Fruit fly (Drosophila melanogaster) whole organism, embryonic: Measurements from ENCODE around the gene CG12516.
A peak's percentile ranks its signal among the peaks of the same experiment; 100 is the strongest.

Experiments used
- Abd-B ChIP-seq: fragments of 200-800 bp; sonication (Bioruptor generic); optimal IDR thresholded peaks from 2 replicates; lab custom pipeline; 2018; ENCODE audit warnings: missing biosample characterization, mild to moderate bottlenecking, missing genetic modification characterization, moderate library complexity
- BEAF-32 ChIP-seq: fragments of 200-800 bp; sonication (Bioruptor generic); optimal IDR thresholded peaks from 3 replicates; lab custom pipeline; 2017; ENCODE audit warnings: missing biosample characterization, missing genetic modification characterization, mild to moderate bottlenecking, moderate library complexity, missing genetic modification reagents
- Bteb2 ChIP-seq: fragments of 200-800 bp; sonication (Bioruptor generic); optimal IDR thresholded peaks from 2 replicates; lab custom pipeline; 2016; ENCODE audit warnings: missing biosample characterization, missing genetic modification characterization
- CG10267 ChIP-seq: fragments of 200-800 bp; sonication (Bioruptor generic); optimal IDR thresholded peaks from 2 replicates; lab custom pipeline; 2018; ENCODE audit warnings: missing biosample characterization, mild to moderate bottlenecking, missing genetic modification characterization, moderate library complexity
- CG10959 ChIP-seq: fragments of 200-800 bp; sonication (Bioruptor generic); IDR thresholded peaks from 2 replicates; pipeline ENCODE4 v1.3.6; 2022; ENCODE audit warnings: missing biosample characterization, missing genetic modification characterization
- CG11560 ChIP-seq: fragments of 200-800 bp; sonication (Bioruptor generic); IDR thresholded peaks from 3 replicates; pipeline ENCODE4 v1.3.6; 2022; ENCODE audit warnings: missing biosample characterization, missing genetic modification characterization
- CG11696 ChIP-seq: fragments of 200-800 bp; sonication (Bioruptor generic); IDR thresholded peaks from 2 replicates; pipeline ENCODE4 v1.3.6; 2022; ENCODE audit warnings: missing biosample characterization, missing genetic modification characterization
- CG13775 ChIP-seq: fragments of 200-800 bp; sonication (Bioruptor generic); optimal IDR thresholded peaks from 3 replicates; lab custom pipeline; 2017; ENCODE audit warnings: missing biosample characterization, mild to moderate bottlenecking, missing genetic modification characterization
- CG14441 ChIP-seq: fragments of 200-800 bp; sonication (Bioruptor generic); IDR thresholded peaks from 2 replicates; pipeline ENCODE4 v1.3.6; 2022; ENCODE audit warnings: missing biosample characterization, missing genetic modification characterization
- CG1647 ChIP-seq: fragments of 200-800 bp; sonication (Bioruptor generic); optimal IDR thresholded peaks from 3 replicates; lab custom pipeline; 2016; ENCODE audit warnings: missing biosample characterization, missing genetic modification characterization
- CG17186 ChIP-seq: fragments of 200-800 bp; sonication (Bioruptor generic); optimal IDR thresholded peaks from 3 replicates; lab custom pipeline; 2017; ENCODE audit warnings: missing biosample characterization, missing genetic modification reagents, missing genetic modification characterization
- CG17385 ChIP-seq: fragments of 200-800 bp; sonication (Bioruptor generic); optimal IDR thresholded peaks from 3 replicates; lab custom pipeline; 2018; ENCODE audit warnings: missing biosample characterization, mild to moderate bottlenecking, missing genetic modification characterization
- CG17612 ChIP-seq: fragments of 200-800 bp; sonication (Bioruptor generic); IDR thresholded peaks from 2 replicates; pipeline ENCODE4 v1.3.6; 2022; ENCODE audit warnings: missing biosample characterization, missing genetic modification characterization
- CG4282 ChIP-seq: fragments of 200-800 bp; sonication (Bioruptor generic); optimal IDR thresholded peaks from 2 replicates; lab custom pipeline; 2016; ENCODE audit warnings: missing biosample characterization, missing genetic modification characterization
- CG4360 ChIP-seq: fragments of 200-800 bp; sonication (Bioruptor generic); IDR thresholded peaks from 2 replicates; pipeline ENCODE4 v1.3.6; 2022; ENCODE audit warnings: missing biosample characterization, missing genetic modification characterization
- CG5245 ChIP-seq: fragments of 200-800 bp; sonication (Bioruptor generic); optimal IDR thresholded peaks from 3 replicates; lab custom pipeline; 2016; ENCODE audit warnings: missing biosample characterization, missing genetic modification characterization
- CG6683 ChIP-seq: fragments of 200-800 bp; sonication (Bioruptor generic); optimal IDR thresholded peaks from 2 replicates; lab custom pipeline; 2017; ENCODE audit warnings: missing biosample characterization, mild to moderate bottlenecking, missing genetic modification characterization, missing genetic modification reagents
- CG8290 ChIP-seq, 3 experiments: fragments of 200-800 bp; sonication (Bioruptor generic); optimal IDR thresholded peaks; 2 replicates each; lab custom pipeline; 2016 to 2019; ENCODE audit warnings: missing biosample characterization in 3 of 3, missing genetic modification characterization in 3 of 3, mild to moderate bottlenecking in 2 of 3, moderate library complexity in 1 of 3
- CoRest ChIP-seq: fragments of 200-800 bp; sonication (Bioruptor generic); optimal IDR thresholded peaks from 3 replicates; lab custom pipeline; 2018; ENCODE audit warnings: missing biosample characterization, mild to moderate bottlenecking, missing genetic modification characterization, moderate library complexity
- D19B ChIP-seq: fragments of 200-800 bp; sonication (Bioruptor generic); optimal IDR thresholded peaks from 2 replicates; lab custom pipeline; 2017; ENCODE audit warnings: missing biosample characterization, mild to moderate bottlenecking, missing genetic modification characterization
- Doc2 ChIP-seq: fragments of 200-800 bp; sonication (Bioruptor generic); IDR thresholded peaks from 2 replicates; pipeline ENCODE4 v1.3.6; 2022; ENCODE audit warnings: missing biosample characterization, missing genetic modification characterization
- HLH3B ChIP-seq: fragments of 200-800 bp; sonication (Bioruptor generic); IDR thresholded peaks from 2 replicates; pipeline ENCODE4 v1.3.6; 2022; ENCODE audit warnings: missing biosample characterization, missing genetic modification characterization
- Hey ChIP-seq: fragments of 200-800 bp; sonication (Bioruptor generic); optimal IDR thresholded peaks from 3 replicates; lab custom pipeline; 2018; ENCODE audit warnings: missing biosample characterization, mild to moderate bottlenecking, missing genetic modification characterization
- Hmr ChIP-seq: fragments of 200-800 bp; sonication (Bioruptor generic); optimal IDR thresholded peaks from 3 replicates; lab custom pipeline; 2017; ENCODE audit warnings: mild to moderate bottlenecking, missing biosample characterization, missing genetic modification reagents, missing genetic modification characterization
- Max ChIP-seq: fragments of 200-800 bp; sonication (Bioruptor generic); optimal IDR thresholded peaks from 2 replicates; lab custom pipeline; 2016; ENCODE audit warnings: missing biosample characterization, mild to moderate bottlenecking, missing genetic modification characterization
- Meics ChIP-seq: fragments of 200-800 bp; sonication (Bioruptor generic); optimal IDR thresholded peaks from 2 replicates; lab custom pipeline; 2017; ENCODE audit warnings: missing biosample characterization, mild to moderate bottlenecking, missing genetic modification characterization
- NK7.1 ChIP-seq: fragments of 200-800 bp; sonication (Bioruptor generic); optimal IDR thresholded peaks from 3 replicates; lab custom pipeline; 2016; ENCODE audit warnings: missing biosample characterization, missing genetic modification characterization
- Nf-YB ChIP-seq: fragments of 200-800 bp; sonication (Bioruptor generic); optimal IDR thresholded peaks from 3 replicates; lab custom pipeline; 2019; ENCODE audit warnings: missing biosample characterization, mild to moderate bottlenecking, missing genetic modification characterization, moderate library complexity
- PHDP ChIP-seq: fragments of 200-800 bp; sonication (Bioruptor generic); optimal IDR thresholded peaks from 3 replicates; lab custom pipeline; 2018; ENCODE audit warnings: missing biosample characterization, mild to moderate bottlenecking, missing genetic modification characterization, moderate library complexity
- Ptx1 ChIP-seq: fragments of 200-800 bp; sonication (Bioruptor generic); IDR thresholded peaks from 2 replicates; pipeline ENCODE4 v1.3.6; 2022; ENCODE audit warnings: missing biosample characterization, missing genetic modification characterization
- Rx ChIP-seq: fragments of 200-800 bp; sonication (Bioruptor generic); IDR thresholded peaks from 2 replicates; pipeline ENCODE4 v1.3.6; 2022; ENCODE audit warnings: missing biosample characterization, missing genetic modification characterization
- Six4 ChIP-seq: fragments of 200-800 bp; sonication (Bioruptor generic); optimal IDR thresholded peaks from 2 replicates; lab custom pipeline; 2016; ENCODE audit warnings: missing biosample characterization, missing genetic modification characterization
- ap ChIP-seq: fragments of 200-800 bp; sonication (Bioruptor generic); IDR thresholded peaks from 2 replicates; pipeline ENCODE4 v1.3.6; 2022; ENCODE audit warnings: missing biosample characterization, missing genetic modification characterization
- caup ChIP-seq: fragments of 200-800 bp; sonication (Bioruptor generic); optimal IDR thresholded peaks from 3 replicates; lab custom pipeline; 2017; ENCODE audit warnings: missing biosample characterization, mild to moderate bottlenecking, missing genetic modification characterization, moderate library complexity; ENCODE audit not compliant: severe bottlenecking
- crc ChIP-seq: fragments of 200-800 bp; sonication (Bioruptor generic); optimal IDR thresholded peaks from 2 replicates; lab custom pipeline; 2016; ENCODE audit warnings: missing biosample characterization, missing genetic modification characterization
- fd102C ChIP-seq: fragments of 200-800 bp; sonication (Bioruptor generic); optimal IDR thresholded peaks from 2 replicates; lab custom pipeline; 2018; ENCODE audit warnings: missing biosample characterization, mild to moderate bottlenecking, missing genetic modification characterization, moderate library complexity
- fru ChIP-seq: fragments of >200 bp; optimal IDR thresholded peaks from 2 replicates; lab custom pipeline; 2017
- gfzf ChIP-seq: fragments of 200-800 bp; sonication (Bioruptor generic); optimal IDR thresholded peaks from 2 replicates; lab custom pipeline; 2016; ENCODE audit warnings: missing biosample characterization, mild to moderate bottlenecking, missing genetic modification characterization, moderate library complexity
- insv ChIP-seq, 2 experiments: fragments of 200-800 bp; sonication (Bioruptor generic); optimal IDR thresholded peaks; 3 replicates each; lab custom pipeline; 2016 to 2018; ENCODE audit warnings: missing biosample characterization in 2 of 2, missing genetic modification characterization in 2 of 2
- nerfin-2 ChIP-seq: fragments of 200-800 bp; sonication (Bioruptor generic); IDR thresholded peaks from 2 replicates; pipeline ENCODE4 v1.3.6; 2022; ENCODE audit warnings: missing biosample characterization, missing genetic modification characterization; ENCODE audit not compliant: partially characterized antibody
- pan ChIP-seq, 4 experiments: fragments of >200 bp in 3 of 4; fragments of 200-800 bp in 1 of 4; sonication (Bioruptor generic) in 1 of 4; optimal IDR thresholded peaks in 3 of 4; IDR thresholded peaks in 1 of 4; 2 replicates each; pipeline versions ENCODE4 v1.3.6 to Lab custom; 2017 to 2022; ENCODE audit warnings: missing biosample characterization in 2 of 4, missing genetic modification characterization in 2 of 4, mixed read lengths in 1 of 4
- pzg ChIP-seq: fragments of 200-800 bp; sonication (Bioruptor generic); optimal IDR thresholded peaks from 3 replicates; lab custom pipeline; 2018; ENCODE audit warnings: missing biosample characterization, mild to moderate bottlenecking, missing genetic modification characterization, moderate library complexity
- sc ChIP-seq, 3 experiments: fragments of >200 bp in 2 of 3; fragments of 200-800 bp in 1 of 3; sonication (Bioruptor generic) in 1 of 3; optimal IDR thresholded peaks; 2 replicates in 2 of 3; 3 replicates in 1 of 3; lab custom pipeline; 2017; ENCODE audit warnings: mild to moderate bottlenecking in 1 of 3, missing biosample characterization in 1 of 3, missing genetic modification characterization in 1 of 3, missing genetic modification reagents in 1 of 3
- so ChIP-seq: fragments of 200-800 bp; sonication (Bioruptor generic); IDR thresholded peaks from 3 replicates; pipeline ENCODE4 v1.3.6; 2022; ENCODE audit warnings: missing biosample characterization, missing genetic modification characterization
- tin ChIP-seq: fragments of 200-800 bp; sonication (Bioruptor generic); optimal IDR thresholded peaks from 3 replicates; lab custom pipeline; 2016; ENCODE audit warnings: missing biosample characterization, missing genetic modification characterization
- trem ChIP-seq: fragments of 200-800 bp; optimal IDR thresholded peaks from 3 replicates; lab custom pipeline; 2019; ENCODE audit warnings: missing biosample characterization, mild to moderate bottlenecking, missing genetic modification characterization, moderate library complexity
- vvl ChIP-seq: fragments of 200-800 bp; sonication (Bioruptor generic); IDR thresholded peaks from 2 replicates; pipeline ENCODE4 v1.3.6; 2022; ENCODE audit warnings: missing biosample characterization, missing genetic modification characterization

CG12516 gene

DNA sequence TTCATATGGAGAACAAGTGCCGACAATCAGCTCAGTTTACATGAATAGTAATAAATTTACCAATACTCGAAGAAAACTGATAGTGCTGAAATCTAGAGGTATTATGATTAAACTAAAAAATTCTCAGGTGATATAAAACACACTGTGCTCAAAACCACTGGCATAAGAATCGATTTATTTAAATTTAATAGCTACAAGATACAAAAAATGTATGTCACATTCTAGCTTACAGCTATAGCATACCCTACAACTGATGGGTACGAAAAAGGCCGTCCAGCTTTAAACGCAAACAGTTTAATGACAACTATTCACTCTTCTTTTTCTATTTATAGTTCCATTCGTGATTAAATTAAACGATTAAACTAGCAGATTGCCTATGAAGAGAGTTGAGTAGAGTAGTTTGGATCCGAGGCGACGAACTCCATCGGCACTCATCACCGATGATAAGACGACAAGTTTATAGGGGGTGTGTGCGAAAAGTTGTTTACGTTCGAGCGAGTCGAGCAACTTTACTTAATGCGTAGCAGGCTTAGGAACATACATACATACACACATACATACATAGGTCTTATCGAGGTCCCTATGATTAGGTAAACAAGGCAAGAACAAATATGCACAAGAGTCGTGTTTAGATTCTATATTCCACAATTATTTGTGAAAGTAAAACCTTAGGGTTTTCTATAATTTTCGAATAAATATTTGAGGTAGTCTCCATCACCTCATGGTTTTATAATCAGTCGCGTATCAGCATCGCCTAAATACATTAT, 24.6 kb upstream of the CG12516 start (continued):
- peak; percentile 60 for TF ChIP-seq tin
- TF ChIP-seq Nf-YB (GFP tag; lab: Kevin White, UChicago) = peak; percentile 45
- TF ChIP-seq ap (GFP tag; lab: Robert Waterston, UW) = peak; percentile 63
- peak; percentile 71 for TF ChIP-seq CG4360 (GFP tag; lab: Robert Waterston, UW)
- peak; percentile 40 for TF ChIP-seq CG10267
- TF ChIP-seq CG11560 (tag; lab: Robert Waterston, UW) = peak; percentile 11
- TF ChIP-seq Six4 (GFP tag; lab: Kevin White, UChicago) = peak; percentile 52
- TF ChIP-seq D19B (GFP tag; lab: Kevin White, UChicago) = peak; percentile 90
- TF ChIP-seq Bteb2 (GFP tag; lab: Kevin White, UChicago) = peak; percentile 68
- peak; percentile 81 for TF ChIP-seq CG10959 (GFP tag; lab: Robert Waterston, UW)
- TF ChIP-seq Rx (GFP tag; lab: Robert Waterston, UW) = peak; percentile 62
- TF ChIP-seq BEAF-32 (GFP tag; lab: Kevin White, UChicago) = no peak
- TF ChIP-seq CG5245 (GFP tag; lab: Kevin White, UChicago) = peak; percentile 15
- peak; percentile 10 for TF ChIP-seq NK7.1
- peak; percentile 37 for TF ChIP-seq caup
- TF ChIP-seq insv (GFP tag; optimal IDR thresholded peaks at IDR 0.05; lab: Kevin White, UChicago) = peak in 1 of 2 experiments; percentile 46
- peak; percentile 81 for TF ChIP-seq Ptx1
- TF ChIP-seq pan (optimal IDR thresholded peaks at IDR 0.05; lab: Kevin White, UChicago) = no peak
- peak in 1 of 2 experiments; percentile 75 for TF ChIP-seq pan (GFP tag; optimal IDR thresholded peaks at IDR 0.05 in 1 of 2, IDR thresholded peaks at IDR 0.05 in 1 of 2)
- no peak for TF ChIP-seq fru (lab: Kevin White, UChicago)
- TF ChIP-seq CG1647 (GFP tag; lab: Kevin White, UChicago) = no peak
- peak; percentile 80 for TF ChIP-seq CG14441 (GFP tag; lab: Robert Waterston, UW)
- TF ChIP-seq Hmr = peak; percentile 62
- peak; percentile 83 for TF ChIP-seq Meics
- TF ChIP-seq sc (optimal IDR thresholded peaks at IDR 0.05; lab: Kevin White, UChicago) = no peak
- TF ChIP-seq sc (GFP tag; optimal IDR thresholded peaks at IDR 0.05; lab: Kevin White, UChicago) = peak; percentile 86
- no peak for TF ChIP-seq CG4282
- TF ChIP-seq CG8290 (GFP tag; optimal IDR thresholded peaks at IDR 0.05; lab: Kevin White, UChicago) = peak; percentile 68
- peak; percentile 74 to 85 for TF ChIP-seq CG8290 (tag; optimal IDR thresholded peaks at IDR 0.05; lab: Kevin White, UChicago)
- peak; percentile 29 for TF ChIP-seq Abd-B
- TF ChIP-seq fd102C (GFP tag; lab: Kevin White, UChicago) = peak; percentile 81
- no peak for TF ChIP-seq pzg
- TF ChIP-seq CoRest (tag; lab: Kevin White, UChicago) = peak; percentile 54
- TF ChIP-seq gfzf (GFP tag; lab: Kevin White, UChicago) = peak; percentile 7
- peak; percentile 61 for TF ChIP-seq HLH3B (GFP tag; lab: Robert Waterston, UW)
- peak; percentile 61 for TF ChIP-seq CG17385
- peak; percentile 33 for TF ChIP-seq Hey (tag; lab: Kevin White, UChicago)
- TF ChIP-seq nerfin-2 = no peak
- TF ChIP-seq CG17612 (GFP tag; lab: Robert Waterston, UW) = peak; percentile 16
- TF ChIP-seq CG13775 (GFP tag; lab: Kevin White, UChicago) = peak; percentile 68
- TF ChIP-seq Max (GFP tag; lab: Kevin White, UChicago) = peak; percentile 71
- TF ChIP-seq Doc2 (GFP tag; lab: Robert Waterston, UW) = no peak
- TF ChIP-seq CG17186 (GFP tag; lab: Kevin White, UChicago) = peak; percentile 21
- peak; percentile 19 for TF ChIP-seq CG6683 (GFP tag; lab: Kevin White, UChicago)
- TF ChIP-seq trem (tag; lab: Kevin White, UChicago) = peak; percentile 4
- peak; percentile 43 for TF ChIP-seq CG11696
- peak; percentile 21 for TF ChIP-seq crc (GFP tag; lab: Kevin White, UChicago)
- TF ChIP-seq vvl (GFP tag; lab: Robert Waterston, UW) = peak; percentile 48
- TF ChIP-seq PHDP (tag; lab: Kevin White, UChicago) = peak; percentile 63
- peak; percentile 53; the same call in 2 of the 3 replicates for TF ChIP-seq so (GFP tag; lab: Robert Waterston, UW)
